Worm (Caenorhabditis elegans) whole organism, early embryonic: Measurements from ENCODE around the gene B0218.5.

Source experiments
- hmg-4 ChIP-seq: fragments of 200-800 bp; sonication (Bioruptor generic); optimal IDR thresholded peaks from 2 replicates; lab custom pipeline; 2018; ENCODE audit warnings: mild to moderate bottlenecking, missing genetic modification characterization, missing compliant biosample characterization
- tbx-37 ChIP-seq: fragments of 200-800 bp; sonication (Bioruptor generic); conservative IDR thresholded peaks from 2 replicates; pipeline ENCODE4 v1.3.6; 2022; ENCODE audit warnings: missing genetic modification reagents, missing genetic modification characterization, missing compliant biosample characterization

- TF ChIP-seq hmg-4 (GFP tag; lab: Kevin White, UChicago) (no peak), tbx-37 (no peak)
Observed at ce11 chrIV:8113161-8113560, 43.9 kb downstream of the B0218.5 start, which contains the start of gene Y42H9AR.1.
